Worm (Caenorhabditis elegans) whole organism, L4 larva: ENCODE results near the gene col-179.

ENCODE experiments used
- ama-1 ChIP-seq: fragments of 150-350 bp; optimal IDR thresholded peaks from 2 replicates; lab custom pipeline; 2014; ENCODE audit warnings: inconsistent platforms, mixed read lengths
- ceh-82 ChIP-seq: sonication (generic microtip); optimal IDR thresholded peaks from 2 replicates; lab custom pipeline; 2017; ENCODE audit warnings: missing biosample characterization, missing genetic modification characterization
- lim-7 ChIP-seq: fragments of 200-800 bp; sonication (Bioruptor generic); IDR thresholded peaks from 2 replicates; pipeline ENCODE4 v1.3.6; 2022; ENCODE audit warnings: missing genetic modification characterization, missing compliant biosample characterization
- lin-1 ChIP-seq: fragments of 200-800 bp; sonication (Bioruptor generic); IDR thresholded peaks from 2 replicates; pipeline ENCODE4 v1.3.6; 2022; ENCODE audit warnings: missing genetic modification reagents, missing genetic modification characterization, missing compliant biosample characterization
- mxl-3 ChIP-seq: fragments of 200-800 bp; sonication (Bioruptor generic); optimal IDR thresholded peaks from 2 replicates; lab custom pipeline; 2018; ENCODE audit warnings: mild to moderate bottlenecking, missing genetic modification characterization, missing compliant biosample characterization
- spr-3 ChIP-seq: fragments of 200-800 bp; sonication (Bioruptor generic); optimal IDR thresholded peaks from 2 replicates; lab custom pipeline; 2018; ENCODE audit warnings: mild to moderate bottlenecking, missing genetic modification characterization, missing compliant biosample characterization
- ztf-11 ChIP-seq: fragments of 150-350 bp; optimal IDR thresholded peaks from 2 replicates; lab custom pipeline; 2014; ENCODE audit warnings: missing biosample characterization, missing genetic modification characterization

DNA sequence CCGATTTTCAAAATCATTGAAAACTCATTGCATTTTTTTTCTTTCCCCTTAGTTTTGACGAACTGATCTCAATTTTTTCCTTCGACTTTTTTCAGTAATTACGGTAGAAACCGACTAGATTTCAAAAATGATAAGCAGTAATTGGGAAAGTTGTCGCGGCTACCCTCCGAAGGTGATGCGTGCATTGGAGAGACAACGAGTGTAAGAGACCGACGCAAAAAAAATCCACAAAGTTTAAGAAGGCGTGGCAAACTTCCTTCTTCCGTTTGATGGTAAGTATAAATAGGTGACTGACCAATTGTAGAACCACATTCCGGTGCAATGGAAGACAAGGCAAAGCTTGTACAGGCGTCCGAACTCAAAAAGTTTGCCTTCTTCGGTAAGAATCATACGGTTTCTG is 2.1 kb upstream of the col-179 start, which contains the start of gene col-178:
- no peak for TF ChIP-seq spr-3
- no peak for TF ChIP-seq lim-7 (GFP tag; lab: Robert Waterston, UW)
- no peak for TF ChIP-seq ceh-82 (tag; lab: Kevin White, UChicago)
- no peak for TF ChIP-seq ama-1 (lab: Kevin White, UChicago)
- TF ChIP-seq mxl-3 (GFP tag; lab: Kevin White, UChicago) = no peak
- TF ChIP-seq ztf-11 (tag; lab: Kevin White, UChicago) = no peak
- TF ChIP-seq lin-1 (GFP tag; lab: Robert Waterston, UW) = no peak
